Worm (Caenorhabditis elegans) whole organism, early embryonic: ENCODE data around the gene F53F1.6.

Experiments used
- B0310.2 ChIP-seq: sonication (generic microtip); optimal IDR thresholded peaks from 2 replicates; lab custom pipeline; 2016; ENCODE audit warnings: mild to moderate bottlenecking, missing genetic modification characterization, missing compliant biosample characterization
- F13C5.2 ChIP-seq: sonication (generic microtip); optimal IDR thresholded peaks from 2 replicates; lab custom pipeline; 2017; ENCODE audit warnings: mild to moderate bottlenecking, missing genetic modification characterization, inconsistent platforms, missing compliant biosample characterization
- aly-1 ChIP-seq: sonication (generic microtip); optimal IDR thresholded peaks from 2 replicates; lab custom pipeline; 2016; ENCODE audit warnings: missing genetic modification characterization, missing compliant biosample characterization
- ama-1 ChIP-seq: fragments of 150-350 bp; optimal IDR thresholded peaks from 2 replicates; lab custom pipeline; 2014
- ceh-13 ChIP-seq: fragments of 200-800 bp; sonication (Bioruptor generic); optimal IDR thresholded peaks from 2 replicates; lab custom pipeline; 2018; ENCODE audit warnings: mild to moderate bottlenecking, missing genetic modification characterization, missing compliant biosample characterization
- ceh-36 ChIP-seq: sonication (generic microtip); optimal IDR thresholded peaks from 2 replicates; lab custom pipeline; 2016; ENCODE audit warnings: missing genetic modification characterization, inconsistent platforms, missing compliant biosample characterization
- ets-7 ChIP-seq: sonication (generic microtip); optimal IDR thresholded peaks from 2 replicates; lab custom pipeline; 2016; ENCODE audit warnings: missing genotype, missing genetic modification characterization, missing compliant biosample characterization
- flt-1 ChIP-seq: fragments of 200-800 bp; sonication (Bioruptor generic); IDR thresholded peaks from 2 replicates; pipeline ENCODE4 v1.3.6; 2022; ENCODE audit warnings: missing genetic modification characterization, missing compliant biosample characterization
- hmbx-1 ChIP-seq: sonication (generic microtip); optimal IDR thresholded peaks from 2 replicates; lab custom pipeline; 2016; ENCODE audit warnings: mild to moderate bottlenecking, missing genetic modification characterization, missing compliant biosample characterization
- hmg-4 ChIP-seq: fragments of 200-800 bp; sonication (Bioruptor generic); optimal IDR thresholded peaks from 2 replicates; lab custom pipeline; 2018; ENCODE audit warnings: mild to moderate bottlenecking, missing genetic modification characterization, missing compliant biosample characterization
- hnd-1 ChIP-seq: sonication (generic microtip); optimal IDR thresholded peaks from 2 replicates; lab custom pipeline; 2016; ENCODE audit warnings: missing genetic modification characterization, missing compliant biosample characterization
- pes-1 ChIP-seq: fragments of 200-800 bp; sonication (Bioruptor generic); IDR thresholded peaks from 2 replicates; pipeline ENCODE4 v1.3.6; 2022; ENCODE audit warnings: missing genetic modification reagents, missing genetic modification characterization, missing compliant biosample characterization
- scrt-1 ChIP-seq: fragments of 200-800 bp; sonication (Bioruptor generic); IDR thresholded peaks from 2 replicates; pipeline ENCODE4 v1.3.6; 2022; ENCODE audit warnings: missing genetic modification characterization, missing compliant biosample characterization
- sea-1 ChIP-seq: fragments of 200-800 bp; sonication (Bioruptor generic); conservative IDR thresholded peaks from 2 replicates; pipeline ENCODE4 v1.3.6; 2022; ENCODE audit warnings: missing genetic modification characterization, missing compliant biosample characterization
- tbx-11 ChIP-seq: fragments of 200-800 bp; sonication (Bioruptor generic); IDR thresholded peaks from 2 replicates; pipeline ENCODE4 v1.3.6; 2022; ENCODE audit warnings: missing genetic modification characterization, missing compliant biosample characterization
- tbx-37 ChIP-seq: fragments of 200-800 bp; sonication (Bioruptor generic); conservative IDR thresholded peaks from 2 replicates; pipeline ENCODE4 v1.3.6; 2022; ENCODE audit warnings: missing genetic modification reagents, missing genetic modification characterization, missing compliant biosample characterization
- tra-4 ChIP-seq: sonication (generic microtip); optimal IDR thresholded peaks from 2 replicates; lab custom pipeline; 2017; ENCODE audit warnings: missing genetic modification characterization, missing compliant biosample characterization

Gene F53F1.6

DNA sequence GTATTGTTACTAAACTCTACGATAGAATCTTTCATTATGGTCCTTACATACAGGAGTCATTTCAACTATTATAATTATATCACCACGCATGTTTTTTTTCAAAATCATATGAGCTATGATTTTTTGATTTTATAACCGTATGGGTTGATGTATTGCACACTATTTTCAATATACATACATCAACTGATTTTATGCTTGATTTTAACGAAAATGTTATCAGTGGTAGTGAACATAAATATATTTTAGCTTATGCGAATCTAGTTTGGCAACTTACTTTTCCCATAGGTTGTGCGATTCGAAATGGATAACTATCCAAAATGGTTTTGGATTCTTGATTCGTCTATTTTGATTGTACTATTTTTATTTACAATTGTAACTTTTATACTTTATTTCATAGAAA, 6.2 kb upstream of the F53F1.6 start, which contains the start of gene srv-10:
srv-10 (plus strand) TSS at position 301 of the 400 bp plus-strand sequence.
- TF ChIP-seq hnd-1 (tag; lab: Kevin White, UChicago) (no peak), pes-1 (GFP tag; lab: Robert Waterston, UW) (no peak), sea-1 (no peak), B0310.2 (no peak), hmbx-1 (no peak), aly-1 (tag; lab: Kevin White, UChicago) (no peak), hmg-4 (GFP tag; lab: Kevin White, UChicago) (no peak), ama-1 (lab: Kevin White, UChicago) (no peak), F13C5.2 (tag; lab: Kevin White, UChicago) (no peak), tra-4 (tag; lab: Kevin White, UChicago) (no peak), flt-1 (GFP tag; lab: Robert Waterston, UW) (no peak), scrt-1 (GFP tag; lab: Robert Waterston, UW) (no peak), ceh-13 (GFP tag; lab: Kevin White, UChicago) (no peak), ets-7 (tag; lab: Kevin White, UChicago) (no peak), ceh-36 (tag; lab: Kevin White, UChicago) (no peak), tbx-11 (no peak)

DNA sequence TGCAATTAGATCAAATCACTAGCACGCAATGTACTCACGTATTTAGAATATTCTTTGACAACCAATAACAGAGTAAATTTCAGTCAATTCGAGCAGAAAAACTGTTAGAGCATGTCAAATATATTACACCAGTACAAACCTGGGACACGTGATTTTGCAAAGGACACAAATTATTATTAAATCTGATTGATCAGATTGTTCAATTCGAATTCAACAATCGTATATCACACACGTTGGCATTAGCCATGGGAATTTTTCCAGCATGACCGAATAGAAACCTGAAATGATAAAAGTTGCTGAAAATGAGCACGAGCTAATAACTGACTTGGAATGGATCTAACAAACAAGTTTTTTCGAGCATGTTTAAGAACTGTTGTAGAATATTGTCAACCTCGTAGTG, 5.6 kb upstream of the F53F1.6 start, which contains the start of gene srv-9:
srv-9 (minus strand) TSS at position 101 of the 400 bp plus-strand sequence.
- TF ChIP-seq sea-1 (no peak), hmbx-1 (no peak), tra-4 (tag; lab: Kevin White, UChicago) (no peak)

DNA sequence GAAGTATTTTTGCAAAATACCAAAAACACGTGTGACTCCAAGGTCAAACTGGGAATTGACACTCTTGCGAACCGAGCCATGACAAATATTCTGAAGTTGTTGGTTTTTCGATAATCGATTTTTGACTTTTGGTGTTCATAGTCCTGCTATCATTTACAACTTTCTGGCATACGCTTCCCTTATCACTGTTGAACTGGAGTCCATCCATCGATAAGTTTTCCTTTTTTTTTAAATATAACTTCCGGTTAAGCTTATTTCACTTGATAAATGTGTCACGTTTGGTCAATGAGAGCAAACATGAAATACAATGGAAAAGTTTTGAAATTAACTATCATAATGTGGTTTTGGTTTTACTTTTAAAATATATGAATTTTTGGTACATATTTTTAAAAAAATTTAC, 4.3 kb upstream of the F53F1.6 start:
- no peak for TF ChIP-seq pes-1 (GFP tag; lab: Robert Waterston, UW)

DNA sequence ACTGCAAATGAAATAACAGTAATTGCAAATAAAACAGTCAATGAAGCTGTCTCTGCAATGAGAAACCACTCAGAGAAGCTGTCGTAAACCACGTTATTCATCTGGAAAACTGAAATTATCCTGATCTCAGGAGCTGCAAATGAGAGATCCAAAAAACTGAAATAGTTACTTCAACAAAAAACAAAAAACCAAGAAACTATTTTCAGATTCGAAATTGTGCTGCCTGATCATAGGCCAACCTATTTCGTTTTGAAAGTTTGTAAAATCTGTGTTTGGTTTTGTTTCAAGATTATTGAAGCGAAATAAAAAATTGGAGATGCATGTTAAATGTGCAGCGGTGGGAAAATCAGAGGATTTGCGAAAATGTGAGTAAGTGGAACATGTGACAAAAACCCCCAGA, 3.2 kb upstream of the F53F1.6 start, which contains the start of gene srv-8:
srv-8 (minus strand) TSS at position 101 of the 400 bp plus-strand sequence.
- no peak for TF ChIP-seq hmbx-1
- TF ChIP-seq pes-1 (GFP tag; lab: Robert Waterston, UW): no peak
- no peak for TF ChIP-seq ceh-13 (GFP tag; lab: Kevin White, UChicago)
- TF ChIP-seq ets-7 (tag; lab: Kevin White, UChicago): no peak

DNA sequence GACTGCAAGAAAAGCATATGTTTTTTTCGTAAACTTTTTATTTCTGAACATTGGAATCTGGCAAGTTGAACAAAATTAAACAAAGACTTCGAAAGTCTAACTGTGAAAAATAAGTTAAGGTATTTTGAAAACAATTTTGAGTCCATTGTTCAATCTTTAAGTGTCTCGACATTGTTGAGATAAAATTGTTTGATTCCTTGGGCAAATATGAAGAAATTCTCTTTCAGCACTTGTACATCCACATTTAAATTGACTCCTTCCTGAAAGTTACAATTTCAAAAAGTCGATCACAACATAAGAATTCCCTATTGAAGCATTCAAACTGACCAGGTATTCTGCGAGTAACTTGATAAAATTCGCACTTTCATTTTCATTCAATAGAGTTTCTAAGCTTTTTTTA, 1.3 kb downstream of the F53F1.6 start:
- TF ChIP-seq aly-1 (tag; lab: Kevin White, UChicago): no peak
- no peak for TF ChIP-seq ceh-36 (tag; lab: Kevin White, UChicago)
- no peak for TF ChIP-seq tbx-11
- TF ChIP-seq ceh-13 (GFP tag; lab: Kevin White, UChicago): no peak
- no peak for TF ChIP-seq hmbx-1
- no peak for TF ChIP-seq tbx-37 (GFP tag; lab: Robert Waterston, UW)
- TF ChIP-seq ets-7 (tag; lab: Kevin White, UChicago): no peak
- no peak for TF ChIP-seq sea-1
- no peak for TF ChIP-seq hmg-4 (GFP tag; lab: Kevin White, UChicago)
- no peak for TF ChIP-seq pes-1 (GFP tag; lab: Robert Waterston, UW)
- TF ChIP-seq ama-1 (lab: Kevin White, UChicago): no peak
- no peak for TF ChIP-seq hnd-1 (tag; lab: Kevin White, UChicago)

DNA sequence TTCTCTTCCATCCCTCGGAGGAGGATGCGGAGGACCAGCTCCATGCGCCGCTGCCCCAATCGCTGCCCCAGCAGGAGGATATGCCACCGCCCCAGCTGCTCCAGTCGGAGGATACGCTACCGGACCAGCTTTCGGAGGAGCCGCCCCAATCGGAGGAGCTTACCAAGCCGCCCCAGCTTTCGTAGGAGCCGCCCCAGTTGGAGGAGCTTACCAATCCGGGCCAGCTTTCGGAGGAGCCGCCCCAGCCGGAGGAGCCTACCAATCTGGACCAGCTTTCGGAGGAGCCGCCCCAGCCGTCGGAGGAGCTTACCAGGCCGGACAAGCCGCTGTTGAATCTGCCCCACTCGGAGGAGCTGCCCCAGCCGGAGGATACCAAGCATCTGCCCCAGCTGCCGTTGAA, 2.0 kb downstream of the F53F1.6 start:
- TF ChIP-seq ceh-36 (tag; lab: Kevin White, UChicago) (peak; percentile 35), tra-4 (tag; lab: Kevin White, UChicago) (no peak), scrt-1 (GFP tag; lab: Robert Waterston, UW) (peak; percentile 67; the same call in 1 of the 2 replicates), ceh-13 (GFP tag; lab: Kevin White, UChicago) (no peak), aly-1 (tag; lab: Kevin White, UChicago) (peak; percentile 18), pes-1 (GFP tag; lab: Robert Waterston, UW) (no peak)

DNA sequence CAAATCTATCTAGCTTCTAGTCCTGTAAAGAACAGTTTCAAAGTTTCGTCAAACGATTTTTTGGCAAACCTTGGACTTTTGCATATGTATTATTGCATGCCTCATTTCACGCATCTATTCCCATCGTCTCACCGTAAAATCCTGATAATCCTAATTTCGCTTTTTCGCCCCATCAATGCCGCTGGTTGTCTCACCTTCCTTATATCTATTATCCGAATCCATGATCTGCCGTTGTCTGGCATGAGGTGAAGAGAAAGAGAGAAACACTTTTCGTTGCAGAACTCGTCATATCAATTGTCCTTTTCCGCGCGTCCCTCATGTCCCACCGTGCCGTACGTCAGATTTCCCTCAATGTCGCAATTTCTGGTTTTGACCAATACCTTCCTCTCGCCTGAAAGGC, 2.8 kb downstream of the F53F1.6 start, which contains the start of gene cut-2:
cut-2 (plus strand) TSS at position 365 of the 400 bp plus-strand sequence.
- no peak for TF ChIP-seq F13C5.2 (tag; lab: Kevin White, UChicago)
- no peak for TF ChIP-seq ama-1 (lab: Kevin White, UChicago)
- TF ChIP-seq sea-1: no peak
- no peak for TF ChIP-seq tbx-11
- no peak for TF ChIP-seq tra-4 (tag; lab: Kevin White, UChicago)
- TF ChIP-seq B0310.2: no peak

DNA sequence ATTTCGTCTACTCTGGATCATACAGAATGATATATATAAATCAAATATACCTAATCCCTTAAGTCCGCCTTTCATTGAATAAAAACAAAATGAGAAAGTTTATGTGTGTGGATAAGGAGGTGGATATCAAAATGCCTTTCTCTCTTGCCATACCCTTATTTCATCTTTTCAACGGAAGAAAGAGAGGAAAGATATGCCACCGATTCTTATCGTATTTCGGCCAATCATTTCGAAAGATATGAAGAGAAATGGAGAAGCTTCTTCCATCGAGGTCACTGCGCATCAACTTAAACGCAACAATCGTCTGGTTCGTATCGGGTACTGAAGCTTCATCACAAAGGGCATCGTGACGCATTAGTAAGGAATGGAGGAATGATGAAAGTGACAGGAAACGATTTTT, 4.1 kb downstream of the F53F1.6 start:
- TF ChIP-seq ama-1 (lab: Kevin White, UChicago) (no peak), hmg-4 (GFP tag; lab: Kevin White, UChicago) (no peak), sea-1 (no peak), ets-7 (tag; lab: Kevin White, UChicago) (no peak), tbx-11 (no peak), flt-1 (GFP tag; lab: Robert Waterston, UW) (no peak), tbx-37 (GFP tag; lab: Robert Waterston, UW) (no peak), scrt-1 (GFP tag; lab: Robert Waterston, UW) (no peak), B0310.2 (no peak), tra-4 (tag; lab: Kevin White, UChicago) (no peak), pes-1 (GFP tag; lab: Robert Waterston, UW) (no peak)

DNA sequence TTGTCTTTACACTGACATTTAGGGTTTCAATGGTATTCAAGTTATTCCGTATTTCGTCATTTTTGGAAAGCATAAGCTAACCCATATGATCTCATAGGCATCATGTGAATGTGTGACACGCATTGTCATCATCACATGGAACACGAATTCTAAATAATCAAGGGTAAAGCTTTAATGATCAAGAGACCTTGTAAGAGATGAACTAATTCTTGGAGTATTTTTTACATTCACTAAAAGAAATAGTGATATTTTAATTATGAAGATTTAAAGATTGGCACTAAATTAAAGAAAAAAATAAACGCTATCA, 5.5 kb downstream of the F53F1.6 start:
- TF ChIP-seq hnd-1 (tag; lab: Kevin White, UChicago) (no peak), ceh-36 (tag; lab: Kevin White, UChicago) (no peak), aly-1 (tag; lab: Kevin White, UChicago) (no peak), ama-1 (lab: Kevin White, UChicago) (no peak), F13C5.2 (tag; lab: Kevin White, UChicago) (no peak), flt-1 (GFP tag; lab: Robert Waterston, UW) (no peak), sea-1 (no peak), hmg-4 (GFP tag; lab: Kevin White, UChicago) (no peak), ets-7 (tag; lab: Kevin White, UChicago) (no peak), tra-4 (tag; lab: Kevin White, UChicago) (no peak), hmbx-1 (no peak), tbx-11 (no peak), pes-1 (GFP tag; lab: Robert Waterston, UW) (no peak), scrt-1 (GFP tag; lab: Robert Waterston, UW) (no peak), tbx-37 (GFP tag; lab: Robert Waterston, UW) (no peak), B0310.2 (no peak), ceh-13 (GFP tag; lab: Kevin White, UChicago) (no peak)
